Fruit fly (Drosophila melanogaster): Measurements from ENCODE around the gene eIF2alpha.

The eIF2alpha gene

DNA sequence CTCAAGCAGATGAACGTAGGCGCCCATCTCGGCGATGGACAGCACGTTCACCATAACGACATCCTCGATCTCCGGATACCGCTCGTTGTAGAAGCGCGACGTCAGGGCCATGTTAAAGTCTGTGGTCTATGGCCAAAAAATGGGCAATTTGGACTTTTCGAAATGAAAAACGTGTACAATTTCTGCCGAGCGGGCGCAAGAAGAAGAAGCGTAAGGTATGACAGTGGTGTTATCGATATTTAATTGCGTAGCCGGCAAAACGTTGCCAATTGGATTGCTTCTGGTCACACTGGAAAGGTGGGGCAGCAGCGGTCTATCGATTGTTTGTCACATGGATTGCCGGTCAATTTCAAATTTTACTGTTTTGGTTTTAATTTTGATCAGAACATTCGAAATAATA, at the start of gene eIF2alpha:
Gene eIF2alpha (minus strand): TSS at position 225 of the 400 bp plus-strand sequence.
- no peak for TF ChIP-seq CG8478 (optimal IDR thresholded peaks at IDR 0.05)
- TF ChIP-seq EcR (GFP tag; optimal IDR thresholded peaks at IDR 0.05) = no peak
- TF ChIP-seq usp (GFP tag; optimal IDR thresholded peaks at IDR 0.05) = no peak

DNA sequence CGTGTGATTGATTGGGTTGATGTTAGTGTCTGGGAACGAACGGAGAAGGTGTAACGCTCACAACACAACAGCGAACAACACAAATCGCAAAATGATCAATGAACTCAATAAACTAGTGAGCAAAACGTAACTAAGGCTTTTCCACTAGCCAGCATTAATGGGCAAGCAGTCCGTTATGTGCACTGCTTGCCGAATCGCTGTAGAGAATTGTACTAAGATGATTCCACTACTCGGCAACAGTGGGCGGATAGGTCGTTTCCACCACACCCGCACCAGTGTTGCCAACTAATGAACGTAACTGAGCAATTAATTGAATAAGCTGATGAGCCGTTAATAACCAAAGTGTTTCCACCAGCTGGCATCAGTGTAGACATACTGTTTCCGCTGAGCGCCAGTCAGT, 37.7 kb upstream of the eIF2alpha start:
- TF ChIP-seq Dll (optimal IDR thresholded peaks at IDR 0.05) = no peak
- no peak for TF ChIP-seq usp (GFP tag; optimal IDR thresholded peaks at IDR 0.05)
- TF ChIP-seq EcR (GFP tag; optimal IDR thresholded peaks at IDR 0.05) = no peak
- TF ChIP-seq pan (optimal IDR thresholded peaks at IDR 0.05) = no peak
- TF ChIP-seq psq (optimal IDR thresholded peaks at IDR 0.05) = no peak
- no peak for TF ChIP-seq CG8478 (optimal IDR thresholded peaks at IDR 0.05)

DNA sequence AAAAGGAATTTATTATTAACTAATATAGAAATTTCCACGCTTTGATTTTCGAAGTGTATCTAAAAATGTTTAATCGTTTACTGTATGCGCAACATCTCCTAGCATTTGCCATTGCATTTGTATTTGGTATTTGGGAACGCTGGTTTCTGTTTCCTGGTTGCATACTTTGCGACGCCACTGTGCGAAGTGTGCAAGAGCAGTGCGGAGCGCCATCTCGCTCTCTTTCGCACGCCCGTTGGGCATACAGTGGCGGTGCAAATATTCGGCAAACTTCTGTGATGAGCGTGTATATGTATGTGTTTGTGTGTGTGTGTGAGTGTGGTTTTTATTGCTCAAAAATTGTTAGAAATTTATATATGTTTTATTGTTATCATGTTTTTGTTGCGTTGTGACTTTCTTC, 11.8 kb upstream of the eIF2alpha start:
- TF ChIP-seq CG8478 (optimal IDR thresholded peaks at IDR 0.05) = no peak
- TF ChIP-seq psq (optimal IDR thresholded peaks at IDR 0.05) = no peak
- no peak for TF ChIP-seq EcR (GFP tag; optimal IDR thresholded peaks at IDR 0.05)
- no peak for TF ChIP-seq pan (optimal IDR thresholded peaks at IDR 0.05)
- TF ChIP-seq usp (GFP tag; optimal IDR thresholded peaks at IDR 0.05) = no peak
- no peak for TF ChIP-seq Dll (optimal IDR thresholded peaks at IDR 0.05)

DNA sequence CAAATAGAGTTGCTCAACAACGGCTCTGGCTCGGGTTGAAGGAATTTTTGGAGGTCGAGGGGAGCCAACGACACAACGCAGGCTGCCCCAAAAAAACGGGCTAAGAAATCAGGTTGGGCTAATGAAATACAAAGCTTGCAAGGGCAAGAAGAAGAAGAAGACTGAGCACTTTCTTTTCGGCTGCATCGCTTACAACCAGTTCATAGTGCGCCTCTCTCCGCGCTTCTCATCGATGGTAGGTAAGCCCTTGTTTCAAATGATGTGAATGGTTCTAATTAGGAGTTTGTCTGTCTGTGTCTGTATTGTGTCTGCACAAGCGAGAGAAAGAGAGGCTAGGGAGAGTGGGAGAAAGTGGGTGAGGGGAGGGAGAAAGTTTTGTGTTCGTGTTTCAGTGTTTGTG, 9.8 kb upstream of the eIF2alpha start:
- TF ChIP-seq psq (optimal IDR thresholded peaks at IDR 0.05) (no peak), usp (GFP tag; optimal IDR thresholded peaks at IDR 0.05) (no peak), Dll (optimal IDR thresholded peaks at IDR 0.05) (no peak), pan (optimal IDR thresholded peaks at IDR 0.05) (no peak), CG8478 (optimal IDR thresholded peaks at IDR 0.05) (no peak), EcR (GFP tag; optimal IDR thresholded peaks at IDR 0.05) (no peak)

DNA sequence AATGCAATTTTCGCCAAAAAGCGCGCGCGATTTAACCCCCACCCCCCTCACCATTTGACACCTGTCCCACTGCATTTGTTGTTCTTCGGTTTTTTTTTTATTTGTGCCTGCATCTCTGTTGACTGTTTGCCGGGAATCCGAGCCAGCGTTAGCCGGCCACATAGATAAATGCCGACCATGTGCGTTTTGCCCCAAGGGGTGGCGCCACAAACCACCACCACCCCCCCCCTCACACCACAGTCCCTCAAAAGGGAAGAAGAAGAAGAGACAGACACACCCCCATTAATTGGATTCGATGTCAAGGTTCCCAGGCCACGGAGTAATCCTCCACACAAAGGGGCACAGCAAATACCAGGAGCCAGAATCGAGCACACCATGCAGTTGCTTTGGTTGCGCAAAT, 2.5 kb upstream of the eIF2alpha start:
- TF ChIP-seq EcR (GFP tag; optimal IDR thresholded peaks at IDR 0.05) (no peak), usp (GFP tag; optimal IDR thresholded peaks at IDR 0.05) (no peak), CG8478 (optimal IDR thresholded peaks at IDR 0.05) (no peak), psq (optimal IDR thresholded peaks at IDR 0.05) (no peak), Dll (optimal IDR thresholded peaks at IDR 0.05) (no peak), pan (optimal IDR thresholded peaks at IDR 0.05) (no peak)

DNA sequence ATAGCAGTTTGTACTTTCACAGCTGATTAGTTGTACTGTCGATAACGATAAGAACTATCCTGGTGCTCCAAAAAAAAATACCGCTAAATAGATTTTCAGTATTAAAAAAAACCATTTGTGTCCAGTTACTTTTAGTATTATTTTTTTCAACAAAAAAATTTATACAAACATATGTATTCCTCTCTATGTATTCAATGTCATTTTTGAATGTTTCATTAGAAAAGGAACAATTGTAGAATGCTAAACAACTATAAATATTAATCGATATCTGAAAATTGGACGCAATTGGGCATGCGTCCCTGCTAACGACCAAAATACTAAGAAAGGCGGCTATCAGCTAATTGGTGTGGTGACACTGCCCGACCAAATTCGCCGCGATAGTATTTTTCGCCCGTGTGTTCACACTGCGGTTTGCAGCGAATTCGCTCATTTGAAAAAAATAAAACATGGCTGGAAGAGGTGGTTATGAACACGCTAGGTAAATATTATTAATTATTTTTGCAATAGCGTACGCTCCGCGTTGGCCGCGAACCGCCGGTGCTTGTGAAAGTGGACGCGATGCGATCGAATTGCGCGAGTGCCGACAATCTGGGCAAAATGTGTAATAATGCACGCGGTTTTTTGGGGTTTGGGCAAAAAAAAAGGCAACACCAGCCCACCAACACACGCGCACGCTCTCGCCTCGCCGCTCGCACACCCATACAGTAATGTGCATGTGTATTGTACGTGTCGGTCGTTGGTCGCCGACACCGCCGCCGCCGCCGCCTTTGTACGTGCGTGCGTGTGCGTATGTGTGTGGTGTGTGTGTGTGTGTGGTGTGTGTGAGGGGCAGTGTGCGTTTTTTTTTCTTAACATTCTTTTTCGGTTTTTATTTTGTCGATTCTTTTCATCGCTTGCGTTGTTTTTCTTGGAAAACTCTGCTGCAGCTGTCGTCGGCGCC, 1.7 kb upstream of the eIF2alpha start, which contains the start of the genes CG34015 and eIF4H1:
Gene CG34015 (minus strand): TSS at position 51 of the 940 bp plus-strand sequence.
Gene eIF4H1 (plus strand): TSS at position 414 of the 940 bp plus-strand sequence.
- TF ChIP-seq psq (optimal IDR thresholded peaks at IDR 0.05) (no peak), CG8478 (optimal IDR thresholded peaks at IDR 0.05) (peak; percentile 40)

DNA sequence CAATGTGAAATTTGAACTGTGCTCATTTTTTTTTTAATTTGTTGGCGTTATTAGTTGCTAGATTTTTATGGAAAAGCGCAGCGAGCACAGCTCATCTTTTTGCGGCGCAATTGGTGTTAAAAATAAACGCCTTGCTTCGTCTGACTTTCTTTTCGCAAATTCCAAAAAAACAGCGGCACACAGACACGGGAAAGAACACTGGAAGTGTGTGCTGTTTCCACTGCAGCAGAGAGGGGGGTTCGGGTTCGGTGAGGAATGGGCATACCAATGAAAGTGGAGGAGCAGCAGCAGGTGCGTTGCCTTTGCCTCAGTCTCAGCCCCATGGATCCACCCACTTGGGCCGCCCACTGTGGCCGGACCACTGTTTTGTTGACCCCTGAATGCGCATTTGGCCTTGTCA, 4.4 kb downstream of the eIF2alpha start:
- TF ChIP-seq CG8478 (optimal IDR thresholded peaks at IDR 0.05) (no peak), pan (optimal IDR thresholded peaks at IDR 0.05) (no peak), EcR (GFP tag; optimal IDR thresholded peaks at IDR 0.05) (no peak), usp (GFP tag; optimal IDR thresholded peaks at IDR 0.05) (no peak), Dll (optimal IDR thresholded peaks at IDR 0.05) (no peak), psq (optimal IDR thresholded peaks at IDR 0.05) (no peak)

DNA sequence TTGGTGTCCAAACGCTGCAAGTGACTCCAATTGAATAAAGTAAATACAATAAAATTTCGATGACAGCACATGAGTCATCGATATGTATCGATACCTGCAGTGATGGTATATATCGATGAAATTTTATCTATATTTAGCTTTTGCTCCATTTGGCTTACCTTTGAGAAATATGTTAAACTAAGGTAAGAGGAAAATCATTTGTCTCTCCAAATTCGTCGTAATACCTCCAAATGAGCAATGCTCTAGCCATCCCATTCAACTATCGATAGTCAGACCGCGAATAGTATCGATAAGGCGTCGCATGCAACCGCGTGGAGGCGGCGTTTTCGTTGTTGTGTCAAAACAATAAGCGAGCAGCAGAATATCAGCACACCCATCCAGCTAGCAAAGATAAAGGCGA, 5.5 kb downstream of the eIF2alpha start, which contains the start of the genes Cdc50 and rngo:
Gene Cdc50 (minus strand): TSS at position 52 of the 400 bp plus-strand sequence.
Gene rngo (plus strand): TSS at position 189 of the 400 bp plus-strand sequence.
- TF ChIP-seq EcR (GFP tag; optimal IDR thresholded peaks at IDR 0.05) (no peak), psq (optimal IDR thresholded peaks at IDR 0.05) (no peak), Dll (optimal IDR thresholded peaks at IDR 0.05) (no peak), pan (optimal IDR thresholded peaks at IDR 0.05) (no peak), usp (GFP tag; optimal IDR thresholded peaks at IDR 0.05) (no peak), CG8478 (optimal IDR thresholded peaks at IDR 0.05) (no peak)

DNA sequence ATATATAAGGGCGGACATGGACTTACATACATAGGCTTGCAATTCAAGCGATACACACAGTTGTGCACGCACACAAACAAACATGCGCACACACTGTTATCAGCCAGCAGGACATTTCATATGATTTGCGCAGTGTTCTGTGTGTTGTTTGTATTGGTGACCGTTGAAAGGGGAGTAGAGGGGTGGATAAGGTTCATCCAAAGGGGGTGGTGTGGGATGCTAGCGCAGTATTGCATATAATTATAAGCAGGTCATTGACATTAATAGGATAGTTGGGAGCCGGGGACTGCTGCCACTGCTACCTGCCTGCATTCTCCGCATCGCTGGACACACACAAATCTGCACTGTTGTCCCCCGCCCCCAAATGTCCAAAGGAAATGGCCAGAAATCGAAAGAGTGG, 18.3 kb downstream of the eIF2alpha start:
- TF ChIP-seq Dll (optimal IDR thresholded peaks at IDR 0.05) = no peak
- no peak for TF ChIP-seq pan (optimal IDR thresholded peaks at IDR 0.05)
- TF ChIP-seq psq (optimal IDR thresholded peaks at IDR 0.05) = no peak
- no peak for TF ChIP-seq EcR (GFP tag; optimal IDR thresholded peaks at IDR 0.05)
- TF ChIP-seq usp (GFP tag; optimal IDR thresholded peaks at IDR 0.05) = no peak
- TF ChIP-seq CG8478 (optimal IDR thresholded peaks at IDR 0.05) = no peak

DNA sequence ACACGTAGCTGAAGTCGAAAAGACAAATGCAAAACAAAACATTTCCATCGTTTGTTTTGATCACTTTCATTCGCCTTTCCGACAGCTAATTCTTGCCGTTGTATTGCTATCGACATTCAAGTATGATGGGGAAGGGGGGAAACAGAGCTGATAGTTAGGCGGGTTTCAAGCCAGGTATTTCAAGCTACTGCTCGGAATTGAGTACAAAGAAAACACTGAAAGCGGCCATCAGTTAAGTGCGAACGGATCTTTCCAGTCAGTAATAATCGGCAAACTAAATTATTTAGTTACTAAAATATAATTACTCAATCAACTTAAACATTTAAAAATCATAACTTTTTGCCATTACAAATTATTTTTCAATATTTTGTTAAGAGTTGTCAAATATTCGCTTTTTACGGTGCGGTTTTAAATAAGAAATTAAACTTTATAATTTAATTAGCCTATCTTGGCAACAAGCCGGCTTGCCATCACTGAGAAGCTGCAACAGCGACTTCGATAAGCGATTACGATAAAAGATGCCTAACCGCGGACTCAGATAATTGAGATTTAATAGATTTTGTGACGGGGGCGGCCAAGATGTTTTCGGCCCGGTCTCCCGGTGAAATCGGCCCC, 18.9 kb downstream of the eIF2alpha start:
- TF ChIP-seq CG8478 (optimal IDR thresholded peaks at IDR 0.05) (no peak), pan (optimal IDR thresholded peaks at IDR 0.05) (no peak), EcR (GFP tag; optimal IDR thresholded peaks at IDR 0.05) (no peak), usp (GFP tag; optimal IDR thresholded peaks at IDR 0.05) (no peak)

DNA sequence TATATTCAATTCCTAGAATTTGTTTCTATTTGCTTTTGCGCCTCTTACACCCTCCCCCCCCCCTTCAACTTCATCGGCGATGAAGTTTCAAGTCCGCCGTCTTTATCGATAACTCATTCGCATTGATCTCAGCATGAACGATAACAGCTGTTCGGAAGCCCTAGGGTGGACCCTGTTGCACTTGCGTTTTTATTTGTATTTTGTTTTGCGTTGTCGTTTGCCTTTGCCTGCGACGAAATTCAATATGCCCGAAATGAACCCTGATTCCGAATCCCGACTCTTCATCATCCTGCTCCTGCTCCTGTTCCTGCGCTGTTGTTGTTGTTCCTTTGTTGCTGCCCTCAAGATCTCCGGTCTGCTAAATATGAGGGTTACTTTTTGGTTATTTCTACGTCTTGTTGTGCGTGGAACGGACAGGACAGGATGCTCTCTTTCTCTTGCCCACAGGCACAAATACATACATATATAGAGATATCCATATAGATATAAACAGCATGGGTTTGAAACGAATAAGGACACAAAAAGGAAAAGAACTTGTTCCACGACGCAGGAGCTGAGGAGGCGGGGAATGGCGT, 20.2 kb downstream of the eIF2alpha start:
- TF ChIP-seq psq (optimal IDR thresholded peaks at IDR 0.05) = no peak
- TF ChIP-seq CG8478 (optimal IDR thresholded peaks at IDR 0.05) = no peak
- TF ChIP-seq EcR (GFP tag; optimal IDR thresholded peaks at IDR 0.05) = no peak
- TF ChIP-seq usp (GFP tag; optimal IDR thresholded peaks at IDR 0.05) = no peak
- TF ChIP-seq Dll (optimal IDR thresholded peaks at IDR 0.05) = no peak
- no peak for TF ChIP-seq pan (optimal IDR thresholded peaks at IDR 0.05)

DNA sequence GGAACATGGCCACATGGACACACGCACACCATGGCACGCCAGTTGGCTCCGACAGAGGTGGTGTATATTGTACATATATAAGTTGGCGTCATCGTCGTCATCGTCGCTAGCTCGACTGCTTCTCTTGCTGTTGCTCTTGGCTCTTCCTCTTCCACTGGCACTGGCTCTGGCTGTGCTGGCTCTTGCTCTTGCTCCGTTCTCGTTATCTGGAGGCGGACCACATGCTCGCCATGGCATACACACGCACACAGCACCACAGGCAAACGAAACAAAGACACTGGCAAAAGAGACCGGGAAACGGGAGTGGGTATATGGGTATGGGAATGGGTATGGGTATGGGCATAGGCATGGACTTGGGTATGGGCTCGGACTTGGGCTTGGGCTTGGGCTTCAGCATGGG, 21.6 kb downstream of the eIF2alpha start:
- TF ChIP-seq usp (GFP tag; optimal IDR thresholded peaks at IDR 0.05) = no peak
- no peak for TF ChIP-seq CG8478 (optimal IDR thresholded peaks at IDR 0.05)
- TF ChIP-seq pan (optimal IDR thresholded peaks at IDR 0.05) = no peak
- no peak for TF ChIP-seq EcR (GFP tag; optimal IDR thresholded peaks at IDR 0.05)
- peak; percentile 50 for TF ChIP-seq Dll (optimal IDR thresholded peaks at IDR 0.05)
